Fruit fly (Drosophila melanogaster) whole organism, pupa: ENCODE measurements around the gene Hsc20.

Experiments used
- CG10348 ChIP-seq: fragments of 200-800 bp; sonication (Bioruptor generic); IDR thresholded peaks from 2 replicates; pipeline ENCODE4 v1.3.6; 2022; ENCODE audit warnings: missing biosample characterization, missing genetic modification characterization
- CG12605 ChIP-seq: fragments of 200-800 bp; sonication (Bioruptor generic); IDR thresholded peaks from 2 replicates; pipeline ENCODE4 v1.3.6; 2022; ENCODE audit warnings: missing biosample characterization, missing genetic modification characterization
- CG13204 ChIP-seq: fragments of 200-800 bp; sonication (Bioruptor generic); optimal IDR thresholded peaks from 2 replicates; lab custom pipeline; 2018; ENCODE audit warnings: missing biosample characterization, mild to moderate bottlenecking, missing genetic modification characterization, moderate library complexity
- CG14655 ChIP-seq: fragments of 200-800 bp; sonication (Bioruptor generic); optimal IDR thresholded peaks from 3 replicates; lab custom pipeline; 2017; ENCODE audit warnings: mild to moderate bottlenecking, missing biosample characterization, missing genetic modification reagents, missing genetic modification characterization
- CG15710 ChIP-seq: fragments of 200-800 bp; sonication (Bioruptor generic); optimal IDR thresholded peaks from 2 replicates; lab custom pipeline; 2018; ENCODE audit warnings: missing biosample characterization, mild to moderate bottlenecking, missing genetic modification characterization, moderate library complexity
- CG17806 ChIP-seq: fragments of 200-800 bp; sonication (Bioruptor generic); optimal IDR thresholded peaks from 2 replicates; lab custom pipeline; 2018; ENCODE audit warnings: missing biosample characterization, mild to moderate bottlenecking, missing genetic modification characterization, moderate library complexity
- CG32121 ChIP-seq: fragments of 200-800 bp; sonication (Bioruptor generic); IDR thresholded peaks from 2 replicates; pipeline ENCODE4 v1.3.6; 2022; ENCODE audit warnings: missing biosample characterization, missing genetic modification characterization
- CG34367 ChIP-seq: fragments of 200-800 bp; sonication (Bioruptor generic); optimal IDR thresholded peaks from 2 replicates; lab custom pipeline; 2018; ENCODE audit warnings: missing biosample characterization, mild to moderate bottlenecking, missing genetic modification characterization
- CG4496 ChIP-seq: fragments of 200-800 bp; sonication (Bioruptor generic); IDR thresholded peaks from 3 replicates; pipeline ENCODE4 v1.3.6; 2022; ENCODE audit warnings: missing biosample characterization, missing genetic modification characterization
- CG8159 ChIP-seq: fragments of 200-800 bp; sonication (Bioruptor generic); optimal IDR thresholded peaks from 3 replicates; lab custom pipeline; 2018; ENCODE audit warnings: missing biosample characterization, mild to moderate bottlenecking, missing genetic modification characterization, moderate library complexity
- CG8301 ChIP-seq: fragments of 200-800 bp; sonication (Bioruptor generic); optimal IDR thresholded peaks from 2 replicates; lab custom pipeline; 2018; ENCODE audit warnings: missing biosample characterization, mild to moderate bottlenecking, missing genetic modification characterization
- CG9948 ChIP-seq: fragments of 200-800 bp; sonication (Bioruptor generic); optimal IDR thresholded peaks from 2 replicates; lab custom pipeline; 2018; ENCODE audit warnings: missing biosample characterization, mild to moderate bottlenecking, missing genetic modification characterization, moderate library complexity
- D1 ChIP-seq: fragments of 200-800 bp; sonication (Bioruptor generic); optimal IDR thresholded peaks from 2 replicates; lab custom pipeline; 2018; ENCODE audit warnings: missing biosample characterization, mild to moderate bottlenecking, missing genetic modification characterization, moderate library complexity
- EcR ChIP-seq: fragments of 200-800 bp; sonication (Bioruptor generic); optimal IDR thresholded peaks from 3 replicates; lab custom pipeline; 2019; ENCODE audit warnings: missing biosample characterization, missing genetic modification characterization, mild to moderate bottlenecking, moderate library complexity, missing genetic modification reagents
- Ets98B ChIP-seq: fragments of 200-800 bp; sonication (Bioruptor generic); IDR thresholded peaks from 2 replicates; pipeline ENCODE4 v1.3.6; 2022; ENCODE audit warnings: missing biosample characterization, missing genetic modification characterization
- Pif1A ChIP-seq: fragments of 200-800 bp; sonication (Bioruptor generic); optimal IDR thresholded peaks from 3 replicates; lab custom pipeline; 2016; ENCODE audit warnings: missing biosample characterization, missing genetic modification characterization
- Pif1B ChIP-seq: fragments of 200-800 bp; sonication (Bioruptor generic); optimal IDR thresholded peaks from 3 replicates; lab custom pipeline; 2016; ENCODE audit warnings: missing biosample characterization, missing genetic modification characterization
- Snoo ChIP-seq: fragments of 200-800 bp; sonication (Bioruptor generic); optimal IDR thresholded peaks from 3 replicates; lab custom pipeline; 2017; ENCODE audit warnings: missing biosample characterization, mild to moderate bottlenecking, missing genetic modification characterization, inconsistent platforms
- fd96Ca ChIP-seq: fragments of 200-800 bp; sonication (Bioruptor generic); IDR thresholded peaks from 3 replicates; pipeline ENCODE4 v1.3.6; 2022; ENCODE audit warnings: missing biosample characterization, missing genetic modification characterization
- gl ChIP-seq: fragments of 200-800 bp; sonication (Bioruptor generic); optimal IDR thresholded peaks from 2 replicates; lab custom pipeline; 2018; ENCODE audit warnings: missing biosample characterization, mild to moderate bottlenecking, missing genetic modification characterization
- rn ChIP-seq: fragments of 200-800 bp; sonication (Bioruptor generic); IDR thresholded peaks from 2 replicates; pipeline ENCODE4 v1.3.6; 2022; ENCODE audit warnings: missing biosample characterization, missing genetic modification characterization

Hsc20 gene

dm6 chr3L:16233850-16234494, 1.0 kb downstream of the Hsc20 start:
- 0 out of 2 replicates have a peak, but pooled peaks have one; percentile 45 for TF ChIP-seq CG12605 (GFP tag; lab: Robert Waterston, UW)
- TF ChIP-seq EcR (GFP tag; lab: Kevin White, UChicago), result no peak
- no peak for TF ChIP-seq CG32121 (GFP tag; lab: Robert Waterston, UW)
- no peak for TF ChIP-seq CG4496 (GFP tag; lab: Robert Waterston, UW)
- TF ChIP-seq Pif1B, result no peak
- TF ChIP-seq CG9948 (tag; lab: Kevin White, UChicago), result no peak
- no peak for TF ChIP-seq Ets98B (GFP tag; lab: Robert Waterston, UW)
- no peak for TF ChIP-seq CG34367 (tag; lab: Kevin White, UChicago)

dm6 chr3L:16241296-16241695, 8.4 kb downstream of the Hsc20 start:
- TF ChIP-seq EcR (GFP tag; lab: Kevin White, UChicago) (peak; percentile 79), CG15710 (tag; lab: Kevin White, UChicago) (no peak)
- TF ChIP-seq, all 21 proteins: peak for 1

- TF ChIP-seq Pif1B (no peak), CG32121 (GFP tag; lab: Robert Waterston, UW) (no peak), CG13204 (GFP tag; lab: Kevin White, UChicago) (no peak), CG10348 (GFP tag; lab: Robert Waterston, UW) (no peak), CG4496 (GFP tag; lab: Robert Waterston, UW) (no peak), D1 (no peak), CG8301 (tag; lab: Kevin White, UChicago) (no peak), Ets98B (GFP tag; lab: Robert Waterston, UW) (no peak), EcR (GFP tag; lab: Kevin White, UChicago) (no peak), CG34367 (tag; lab: Kevin White, UChicago) (no peak), CG14655 (GFP tag; lab: Kevin White, UChicago) (no peak), fd96Ca (GFP tag; lab: Robert Waterston, UW) (no peak), CG8159 (no peak), rn (GFP tag; lab: Robert Waterston, UW) (no peak), CG12605 (GFP tag; lab: Robert Waterston, UW) (no peak)
These were observed 19.3 kb downstream of the Hsc20 start, which contains the start of gene CG13055 for dm6 chr3L:16252255-16252654. CG13055 (minus strand) TSS chr3L:16252355.

dm6 chr3L:16257118-16257627, 24.2 kb downstream of the Hsc20 start, which contains the start of gene CG13054:
CG13054 (minus strand) TSS chr3L:16257191.
- TF ChIP-seq CG10348 (GFP tag; lab: Robert Waterston, UW) (no peak), CG13204 (GFP tag; lab: Kevin White, UChicago) (no peak), CG12605 (GFP tag; lab: Robert Waterston, UW) (peak; percentile 65; the same call in 1 of the 2 replicates), CG17806 (tag; lab: Kevin White, UChicago) (no peak), CG4496 (GFP tag; lab: Robert Waterston, UW) (0 out of 3 replicates have a peak, but pooled peaks have one; percentile 48), Ets98B (GFP tag; lab: Robert Waterston, UW) (no peak), EcR (GFP tag; lab: Kevin White, UChicago) (no peak), CG9948 (tag; lab: Kevin White, UChicago) (no peak), Pif1B (no peak), fd96Ca (GFP tag; lab: Robert Waterston, UW) (no peak), gl (tag; lab: Kevin White, UChicago) (no peak), CG32121 (GFP tag; lab: Robert Waterston, UW) (no peak)

- no peak for TF ChIP-seq Ets98B (GFP tag; lab: Robert Waterston, UW)
- TF ChIP-seq D1, result peak; percentile 5
- peak; percentile 31 for TF ChIP-seq CG13204 (GFP tag; lab: Kevin White, UChicago)
- no peak for TF ChIP-seq CG32121 (GFP tag; lab: Robert Waterston, UW)
- peak; percentile 82 for TF ChIP-seq EcR (GFP tag; lab: Kevin White, UChicago)
- no peak for TF ChIP-seq CG8301 (tag; lab: Kevin White, UChicago)
- peak; percentile 27 for TF ChIP-seq Pif1A (GFP tag; lab: Kevin White, UChicago)
- TF ChIP-seq Snoo (tag; lab: Kevin White, UChicago), result no peak
- TF ChIP-seq CG8159, result peak; percentile 82
- TF ChIP-seq CG34367 (tag; lab: Kevin White, UChicago), result peak; percentile 70
- TF ChIP-seq CG17806 (tag; lab: Kevin White, UChicago), result peak; percentile 84
- peak; percentile 41 for TF ChIP-seq gl (tag; lab: Kevin White, UChicago)
- no peak for TF ChIP-seq CG4496 (GFP tag; lab: Robert Waterston, UW)
- TF ChIP-seq Pif1B, result peak; percentile 50
- TF ChIP-seq CG10348 (GFP tag; lab: Robert Waterston, UW), result no peak
- no peak for TF ChIP-seq rn (GFP tag; lab: Robert Waterston, UW)
- TF ChIP-seq CG9948 (tag; lab: Kevin White, UChicago), result peak; percentile 79
- peak; percentile 57 for TF ChIP-seq CG14655 (GFP tag; lab: Kevin White, UChicago)
- no peak for TF ChIP-seq fd96Ca (GFP tag; lab: Robert Waterston, UW)
- TF ChIP-seq CG12605 (GFP tag; lab: Robert Waterston, UW), result no peak
- peak; percentile 76 for TF ChIP-seq CG15710 (tag; lab: Kevin White, UChicago)
These were observed 26.6 kb downstream of the Hsc20 start, which contains the start of gene CG13053 for dm6 chr3L:16259552-16259951. CG13053 (minus strand) TSS chr3L:16259722.
